Worm (Caenorhabditis elegans) whole organism, L1 larva: ENCODE measurements around the gene nlp-47.

ENCODE experiments used
- C04F5.9 ChIP-seq: sonication (generic microtip); optimal IDR thresholded peaks from 2 replicates; lab custom pipeline; 2016; ENCODE audit warnings: missing genetic modification characterization, missing compliant biosample characterization
- C16A3.4 ChIP-seq: fragments of 150-350 bp; optimal IDR thresholded peaks from 2 replicates; lab custom pipeline; 2014; ENCODE audit warnings: missing biosample characterization, missing genetic modification characterization
- C34B4.2 ChIP-seq: sonication (generic microtip); optimal IDR thresholded peaks from 2 replicates; lab custom pipeline; 2017; ENCODE audit warnings: mild to moderate bottlenecking, missing genetic modification characterization, missing compliant biosample characterization
- alr-1 ChIP-seq: fragments of 200-800 bp; sonication (Bioruptor generic); optimal IDR thresholded peaks from 2 replicates; lab custom pipeline; 2018; ENCODE audit warnings: borderline replicate concordance, mild to moderate bottlenecking, missing genetic modification characterization, missing compliant biosample characterization
- ama-1 ChIP-seq: fragments of 150-350 bp; optimal IDR thresholded peaks from 2 replicates; lab custom pipeline; 2014
- blmp-1 ChIP-seq: fragments of 150-350 bp; optimal IDR thresholded peaks from 2 replicates; lab custom pipeline; 2014; ENCODE audit warnings: missing biosample characterization, missing genetic modification characterization
- ceh-63 ChIP-seq: fragments of 200-800 bp; sonication (Bioruptor generic); optimal IDR thresholded peaks from 2 replicates; lab custom pipeline; 2018; ENCODE audit warnings: mild to moderate bottlenecking, missing genetic modification characterization, missing compliant biosample characterization
- ceh-8 ChIP-seq: fragments of 200-800 bp; sonication (Bioruptor generic); optimal IDR thresholded peaks from 2 replicates; lab custom pipeline; 2018; ENCODE audit warnings: mild to moderate bottlenecking, missing genetic modification characterization, moderate library complexity, missing compliant biosample characterization
- ceh-82 ChIP-seq, 3 experiments: fragments of 150-350 bp in 1 of 3; sonication (generic microtip) in 2 of 3; optimal IDR thresholded peaks; 2 replicates each; lab custom pipeline; 2014 to 2017; ENCODE audit warnings: missing biosample characterization in 3 of 3, missing genetic modification characterization in 3 of 3
- ceh-88 ChIP-seq: fragments of 200-800 bp; sonication (Bioruptor generic); IDR thresholded peaks from 2 replicates; pipeline ENCODE4 v1.3.6; 2022; ENCODE audit warnings: missing genetic modification characterization, missing compliant biosample characterization
- dpl-1 ChIP-seq, 3 experiments: fragments of 150-350 bp in 2 of 3; sonication (generic microtip) in 1 of 3; optimal IDR thresholded peaks; 2 replicates each; lab custom pipeline; 2014 to 2017; ENCODE audit warnings: missing biosample characterization in 3 of 3, missing genetic modification characterization in 3 of 3, missing genetic modification reagents in 3 of 3
- dsc-1 ChIP-seq: sonication (generic microtip); optimal IDR thresholded peaks from 2 replicates; lab custom pipeline; 2016; ENCODE audit warnings: mild to moderate bottlenecking, missing genetic modification characterization, missing compliant biosample characterization
- efl-3 ChIP-seq: fragments of 200-800 bp; sonication (Bioruptor generic); optimal IDR thresholded peaks from 2 replicates; lab custom pipeline; 2018; ENCODE audit warnings: mild to moderate bottlenecking, missing genetic modification characterization, missing compliant biosample characterization
- elt-3 ChIP-seq, 6 experiments: fragments of 150-350 bp in 1 of 6; sonication (generic microtip); optimal IDR thresholded peaks; 2 replicates each; lab custom pipeline; 2017 to 2018; ENCODE audit warnings: missing biosample characterization in 6 of 6, missing genetic modification characterization in 6 of 6, inconsistent platforms in 1 of 6
- fkh-4 ChIP-seq: sonication (generic microtip); optimal IDR thresholded peaks from 2 replicates; lab custom pipeline; 2016; ENCODE audit warnings: missing compliant biosample characterization, missing genetic modification characterization, borderline replicate concordance
- fos-1 ChIP-seq: fragments of 150-350 bp; optimal IDR thresholded peaks from 2 replicates; lab custom pipeline; 2014; ENCODE audit warnings: missing biosample characterization, missing genetic modification characterization
- grh-1 ChIP-seq: fragments of 200-800 bp; sonication (Bioruptor generic); IDR thresholded peaks from 2 replicates; pipeline ENCODE4 v1.3.6; 2022; ENCODE audit warnings: missing genetic modification reagents, missing genetic modification characterization, missing compliant biosample characterization
- irx-1 ChIP-seq: sonication (generic microtip); optimal IDR thresholded peaks from 2 replicates; lab custom pipeline; 2016; ENCODE audit warnings: missing genetic modification characterization, missing compliant biosample characterization
- lin-13 ChIP-seq: fragments of 150-350 bp; optimal IDR thresholded peaks from 2 replicates; lab custom pipeline; 2014; ENCODE audit warnings: missing biosample characterization, missing genetic modification reagents, missing genetic modification characterization
- lin-14 ChIP-seq: fragments of 200-800 bp; sonication (Bioruptor generic); optimal IDR thresholded peaks from 2 replicates; lab custom pipeline; 2018; ENCODE audit warnings: mild to moderate bottlenecking, missing genetic modification characterization, moderate library complexity, missing compliant biosample characterization
- lin-15B ChIP-seq: fragments of 150-350 bp; sonication (generic microtip); optimal IDR thresholded peaks from 3 replicates; lab custom pipeline; 2014; ENCODE audit warnings: missing biosample characterization, missing genetic modification characterization
- lsy-2 ChIP-seq, 2 experiments: fragments of 150-350 bp; optimal IDR thresholded peaks; 2 replicates each; lab custom pipeline; 2014; ENCODE audit warnings: missing biosample characterization in 2 of 2, missing genetic modification characterization in 2 of 2
- mab-9 ChIP-seq: fragments of 200-800 bp; sonication (Bioruptor generic); IDR thresholded peaks from 2 replicates; pipeline ENCODE4 v1.3.6; 2022; ENCODE audit warnings: missing genetic modification reagents, missing genetic modification characterization, missing compliant biosample characterization
- mef-2 ChIP-seq: fragments of 150-350 bp; optimal IDR thresholded peaks from 2 replicates; lab custom pipeline; 2014; ENCODE audit warnings: missing biosample characterization, missing genetic modification characterization
- nhr-12 ChIP-seq: sonication (generic microtip); optimal IDR thresholded peaks from 2 replicates; lab custom pipeline; 2017; ENCODE audit warnings: missing biosample characterization, missing genetic modification characterization
- nhr-19 ChIP-seq: fragments of 200-800 bp; sonication (Bioruptor generic); conservative IDR thresholded peaks from 2 replicates; pipeline ENCODE4 v1.3.6; 2022; ENCODE audit warnings: missing genetic modification characterization, missing compliant biosample characterization
- nhr-20 ChIP-seq: sonication (generic microtip); optimal IDR thresholded peaks from 2 replicates; lab custom pipeline; 2016; ENCODE audit warnings: mild to moderate bottlenecking, missing genetic modification characterization, missing compliant biosample characterization
- nhr-237 ChIP-seq: fragments of 150-350 bp; optimal IDR thresholded peaks from 2 replicates; lab custom pipeline; 2014; ENCODE audit warnings: missing biosample characterization, missing genetic modification characterization
- nhr-28 ChIP-seq: fragments of 150-350 bp; optimal IDR thresholded peaks from 2 replicates; lab custom pipeline; 2014; ENCODE audit warnings: missing biosample characterization, missing genetic modification characterization
- nhr-76 ChIP-seq: sonication (generic microtip); optimal IDR thresholded peaks from 2 replicates; lab custom pipeline; 2017; ENCODE audit warnings: missing biosample characterization, missing genetic modification characterization
- nhr-77 ChIP-seq: fragments of 150-350 bp; optimal IDR thresholded peaks from 2 replicates; lab custom pipeline; 2014; ENCODE audit warnings: missing biosample characterization, missing genetic modification characterization
- nhr-84 ChIP-seq: sonication (generic microtip); optimal IDR thresholded peaks from 2 replicates; lab custom pipeline; 2017; ENCODE audit warnings: missing biosample characterization, missing genetic modification characterization
- nhr-85 ChIP-seq: sonication (generic microtip); peaks from one replicate; lab custom pipeline; 2016; ENCODE audit warnings: missing genetic modification characterization, inconsistent platforms, missing compliant biosample characterization
- nhr-90 ChIP-seq: sonication (generic microtip); optimal IDR thresholded peaks from 2 replicates; lab custom pipeline; 2016; ENCODE audit warnings: mild to moderate bottlenecking, missing genetic modification characterization, missing compliant biosample characterization; ENCODE audit not compliant: poor library complexity
- pax-3 ChIP-seq: fragments of 200-800 bp; sonication (Bioruptor generic); optimal IDR thresholded peaks from 2 replicates; lab custom pipeline; 2018; ENCODE audit warnings: mild to moderate bottlenecking, missing genetic modification characterization, moderate library complexity, missing compliant biosample characterization
- rnt-1 ChIP-seq: sonication (generic microtip); optimal IDR thresholded peaks from 2 replicates; lab custom pipeline; 2016; ENCODE audit warnings: mild to moderate bottlenecking, missing genetic modification characterization, moderate library complexity, missing compliant biosample characterization
- sup-37 ChIP-seq: fragments of 200-800 bp; sonication (Bioruptor generic); optimal IDR thresholded peaks from 2 replicates; lab custom pipeline; 2018; ENCODE audit warnings: mild to moderate bottlenecking, missing genetic modification characterization, missing compliant biosample characterization
- swsn-7 ChIP-seq: sonication (generic microtip); optimal IDR thresholded peaks from 2 replicates; lab custom pipeline; 2016; ENCODE audit warnings: missing genetic modification characterization, missing compliant biosample characterization
- tbx-2 ChIP-seq: sonication (generic microtip); optimal IDR thresholded peaks from 2 replicates; lab custom pipeline; 2016; ENCODE audit warnings: missing genetic modification characterization, missing compliant biosample characterization
- unc-62 ChIP-seq: fragments of 150-350 bp; optimal IDR thresholded peaks from 2 replicates; lab custom pipeline; 2014; ENCODE audit warnings: missing biosample characterization, missing genetic modification reagents, missing genetic modification characterization
- unc-86 ChIP-seq: sonication (generic microtip); optimal IDR thresholded peaks from 2 replicates; lab custom pipeline; 2016; ENCODE audit warnings: missing genetic modification characterization, missing compliant biosample characterization
- xbp-1 ChIP-seq: sonication (generic microtip); optimal IDR thresholded peaks from 2 replicates; lab custom pipeline; 2016; ENCODE audit warnings: missing genetic modification characterization, missing compliant biosample characterization
- zag-1 ChIP-seq: fragments of 150-350 bp; optimal IDR thresholded peaks from 2 replicates; lab custom pipeline; 2014; ENCODE audit warnings: missing biosample characterization, missing genetic modification characterization
- zip-4 ChIP-seq: fragments of 200-800 bp; sonication (Bioruptor generic); optimal IDR thresholded peaks from 2 replicates; lab custom pipeline; 2018; ENCODE audit warnings: mild to moderate bottlenecking, missing genetic modification characterization, moderate library complexity, missing compliant biosample characterization
- ztf-11 ChIP-seq, 2 experiments: sonication (generic microtip); optimal IDR thresholded peaks; 2 replicates each; lab custom pipeline; 2016 to 2017; ENCODE audit warnings: missing genetic modification characterization in 2 of 2, missing biosample characterization in 1 of 2, missing compliant biosample characterization in 1 of 2
- ztf-4 ChIP-seq: fragments of 150-350 bp; optimal IDR thresholded peaks from 2 replicates; lab custom pipeline; 2014; ENCODE audit warnings: missing biosample characterization, missing genetic modification characterization

nlp-47 gene

ce11 chrIV:5318835-5319303 lies 28.2 kb downstream of the nlp-47 start, which contains the start of gene slc-46A (continued):
- TF ChIP-seq lin-14 (GFP tag; lab: Kevin White, UChicago), result no peak
- TF ChIP-seq dpl-1 (GFP tag; optimal IDR thresholded peaks at IDR 0.05; lab: Kevin White, UChicago), result peak in 2 of 3 experiments; percentile 0 to 8
- TF ChIP-seq sup-37 (GFP tag; lab: Kevin White, UChicago), result no peak
- no peak for TF ChIP-seq unc-62
- TF ChIP-seq dsc-1 (tag; lab: Kevin White, UChicago), result no peak
- no peak for TF ChIP-seq blmp-1 (tag; lab: Kevin White, UChicago)
- no peak for TF ChIP-seq irx-1 (tag; lab: Kevin White, UChicago)
- TF ChIP-seq ztf-11 (tag; optimal IDR thresholded peaks at IDR 0.05; lab: Kevin White, UChicago), result no peak
- no peak for TF ChIP-seq ama-1
- TF ChIP-seq C34B4.2 (tag; lab: Kevin White, UChicago), result no peak
- TF ChIP-seq ceh-63 (GFP tag; lab: Kevin White, UChicago), result no peak
- no peak for TF ChIP-seq C16A3.4
- peak; percentile 43 for TF ChIP-seq nhr-20 (tag; lab: Kevin White, UChicago)
- no peak for TF ChIP-seq nhr-19
- peak in 1 of 6 experiments; percentile 8 for TF ChIP-seq elt-3 (tag; optimal IDR thresholded peaks at IDR 0.05; lab: Kevin White, UChicago)
- TF ChIP-seq nhr-84 (tag; lab: Kevin White, UChicago), result no peak
- no peak for TF ChIP-seq rnt-1
- no peak for TF ChIP-seq tbx-2
- no peak for TF ChIP-seq nhr-76
- TF ChIP-seq mab-9 (GFP tag; lab: Robert Waterston, UW), result no peak
- TF ChIP-seq ceh-82 (tag; optimal IDR thresholded peaks at IDR 0.05; lab: Kevin White, UChicago), result no peak
- TF ChIP-seq nhr-85 (tag; lab: Kevin White, UChicago), result peak; percentile 77
- TF ChIP-seq nhr-77, result no peak
- no peak for TF ChIP-seq nhr-12 (tag; lab: Kevin White, UChicago)
- no peak for TF ChIP-seq fkh-4 (tag; lab: Kevin White, UChicago)
- no peak for TF ChIP-seq ceh-88 (GFP tag; lab: Robert Waterston, UW)
- TF ChIP-seq lin-13 (GFP tag; lab: Kevin White, UChicago), result no peak
- TF ChIP-seq lsy-2 (tag; optimal IDR thresholded peaks at IDR 0.05; lab: Kevin White, UChicago), result peak; percentile 20 to 24
- TF ChIP-seq swsn-7 (tag; lab: Kevin White, UChicago), result peak; percentile 24
- no peak for TF ChIP-seq xbp-1 (tag; lab: Kevin White, UChicago)
- no peak for TF ChIP-seq efl-3 (GFP tag; lab: Kevin White, UChicago)
- TF ChIP-seq C04F5.9 (tag; lab: Kevin White, UChicago), result no peak
- no peak for TF ChIP-seq ceh-8 (GFP tag; lab: Kevin White, UChicago)
- TF ChIP-seq zag-1 (tag; lab: Kevin White, UChicago), result no peak
- TF ChIP-seq nhr-237 (tag; lab: Kevin White, UChicago), result no peak
- TF ChIP-seq unc-86, result no peak
- no peak for TF ChIP-seq lin-15B
- no peak for TF ChIP-seq nhr-28 (tag; lab: Kevin White, UChicago)
- no peak for TF ChIP-seq mef-2
- no peak for TF ChIP-seq alr-1 (tag; lab: Kevin White, UChicago)
- no peak for TF ChIP-seq zip-4

ce11 chrIV:5326144-5326543 lies 35.5 kb downstream of the nlp-47 start, which contains the start of gene Y4C6B.4:
Gene Y4C6B.4, plus strand, starts transcription at chrIV:5326444.
- TF ChIP-seq grh-1 (GFP tag; lab: Robert Waterston, UW) (no peak), nhr-90 (tag; lab: Kevin White, UChicago) (no peak), rnt-1 (no peak), pax-3 (tag; lab: Kevin White, UChicago) (no peak), elt-3 (tag; optimal IDR thresholded peaks at IDR 0.05; lab: Kevin White, UChicago) (no peak), nhr-19 (no peak), unc-62 (no peak), fkh-4 (tag; lab: Kevin White, UChicago) (no peak), dsc-1 (tag; lab: Kevin White, UChicago) (no peak), unc-86 (no peak), fos-1 (tag; lab: Kevin White, UChicago) (no peak), nhr-76 (no peak), lin-13 (GFP tag; lab: Kevin White, UChicago) (no peak), ztf-4 (no peak), nhr-20 (tag; lab: Kevin White, UChicago) (no peak), ztf-11 (tag; optimal IDR thresholded peaks at IDR 0.05; lab: Kevin White, UChicago) (no peak), nhr-85 (tag; lab: Kevin White, UChicago) (no peak)
